Fruit fly (Drosophila melanogaster) whole organism, embryonic: Measurements from ENCODE around the gene TwdlV.

Experiments
- Aef1 ChIP-seq: fragments of 200-800 bp; sonication (Bioruptor generic); IDR thresholded peaks from 3 replicates; pipeline ENCODE4 v1.3.6; 2022; ENCODE audit warnings: missing biosample characterization, missing genetic modification characterization
- CG10147 ChIP-seq: fragments of 200-800 bp; sonication (Bioruptor generic); optimal IDR thresholded peaks from 2 replicates; lab custom pipeline; 2019; ENCODE audit warnings: missing biosample characterization, mild to moderate bottlenecking, missing genetic modification characterization, moderate library complexity
- CG10366 ChIP-seq: fragments of 200-800 bp; sonication (Bioruptor generic); IDR thresholded peaks from 2 replicates; pipeline ENCODE4 v1.3.6; 2022; ENCODE audit warnings: missing biosample characterization, missing genetic modification characterization
- CG10654 ChIP-seq: fragments of 200-800 bp; sonication (Bioruptor generic); optimal IDR thresholded peaks from 2 replicates; lab custom pipeline; 2016; ENCODE audit warnings: missing biosample characterization, missing genetic modification characterization
- CG10959 ChIP-seq: fragments of 200-800 bp; sonication (Bioruptor generic); IDR thresholded peaks from 2 replicates; pipeline ENCODE4 v1.3.6; 2022; ENCODE audit warnings: missing biosample characterization, missing genetic modification characterization
- CG11247 ChIP-seq: fragments of 200-800 bp; sonication (Bioruptor generic); IDR thresholded peaks from 2 replicates; pipeline ENCODE4 v1.3.6; 2022; ENCODE audit warnings: missing biosample characterization, missing genetic modification characterization
- CG11456 ChIP-seq: fragments of 200-800 bp; sonication (Bioruptor generic); IDR thresholded peaks from 3 replicates; pipeline ENCODE4 v1.3.6; 2022; ENCODE audit warnings: missing biosample characterization, missing genetic modification characterization
- CG12104 ChIP-seq: fragments of 200-800 bp; sonication (Bioruptor generic); optimal IDR thresholded peaks from 3 replicates; lab custom pipeline; 2016; ENCODE audit warnings: missing biosample characterization, missing genetic modification characterization
- CG13123 ChIP-seq: fragments of 200-800 bp; sonication (Bioruptor generic); optimal IDR thresholded peaks from 2 replicates; lab custom pipeline; 2016; ENCODE audit warnings: missing biosample characterization, missing genetic modification characterization
- CG13624 ChIP-seq: fragments of 200-800 bp; sonication (Bioruptor generic); optimal IDR thresholded peaks from 2 replicates; lab custom pipeline; 2016; ENCODE audit warnings: missing biosample characterization, missing genetic modification characterization
- CG13894 ChIP-seq: fragments of 200-800 bp; sonication (Bioruptor generic); optimal IDR thresholded peaks from 3 replicates; lab custom pipeline; 2018; ENCODE audit warnings: missing biosample characterization, mild to moderate bottlenecking, missing genetic modification characterization, moderate library complexity
- CG15011 ChIP-seq: fragments of 200-800 bp; sonication (Bioruptor generic); optimal IDR thresholded peaks from 3 replicates; lab custom pipeline; 2018; ENCODE audit warnings: missing biosample characterization, mild to moderate bottlenecking, missing genetic modification characterization
- CG2678 ChIP-seq: fragments of 200-800 bp; sonication (Bioruptor generic); optimal IDR thresholded peaks from 3 replicates; lab custom pipeline; 2019; ENCODE audit warnings: missing biosample characterization, mild to moderate bottlenecking, missing genetic modification characterization, moderate library complexity
- CG32532 ChIP-seq: fragments of 200-800 bp; sonication (Bioruptor generic); IDR thresholded peaks from 2 replicates; pipeline ENCODE4 v1.3.6; 2022; ENCODE audit warnings: missing biosample characterization, missing genetic modification characterization
- CG34376 ChIP-seq: fragments of 200-800 bp; sonication (Bioruptor generic); optimal IDR thresholded peaks from 2 replicates; lab custom pipeline; 2018; ENCODE audit warnings: missing biosample characterization, mild to moderate bottlenecking, missing genetic modification characterization
- CG3838 ChIP-seq: fragments of 200-800 bp; sonication (Bioruptor generic); optimal IDR thresholded peaks from 3 replicates; lab custom pipeline; 2016; ENCODE audit warnings: missing biosample characterization, missing genetic modification characterization
- CG4360 ChIP-seq: fragments of 200-800 bp; sonication (Bioruptor generic); IDR thresholded peaks from 2 replicates; pipeline ENCODE4 v1.3.6; 2022; ENCODE audit warnings: missing biosample characterization, missing genetic modification characterization
- CG4424 ChIP-seq: fragments of 200-800 bp; sonication (Bioruptor generic); optimal IDR thresholded peaks from 3 replicates; lab custom pipeline; 2016; ENCODE audit warnings: missing biosample characterization, missing genetic modification characterization
- CG6254 ChIP-seq: fragments of 200-800 bp; sonication (Bioruptor generic); optimal IDR thresholded peaks from 3 replicates; lab custom pipeline; 2017; ENCODE audit warnings: mild to moderate bottlenecking, missing biosample characterization, missing genetic modification reagents, missing genetic modification characterization
- CG7745 ChIP-seq: fragments of 200-800 bp; sonication (Bioruptor generic); optimal IDR thresholded peaks from 2 replicates; lab custom pipeline; 2018; ENCODE audit warnings: missing biosample characterization, mild to moderate bottlenecking, missing genetic modification characterization, moderate library complexity
- CG8944 ChIP-seq: fragments of 200-800 bp; sonication (Bioruptor generic); optimal IDR thresholded peaks from 3 replicates; lab custom pipeline; 2016; ENCODE audit warnings: missing biosample characterization, missing genetic modification characterization
- CoRest ChIP-seq: fragments of 200-800 bp; sonication (Bioruptor generic); optimal IDR thresholded peaks from 3 replicates; lab custom pipeline; 2018; ENCODE audit warnings: missing biosample characterization, mild to moderate bottlenecking, missing genetic modification characterization, moderate library complexity
- Doc2 ChIP-seq: fragments of 200-800 bp; sonication (Bioruptor generic); IDR thresholded peaks from 2 replicates; pipeline ENCODE4 v1.3.6; 2022; ENCODE audit warnings: missing biosample characterization, missing genetic modification characterization
- Dref ChIP-seq: fragments of 200-800 bp; sonication (Bioruptor generic); IDR thresholded peaks from 2 replicates; pipeline ENCODE4 v1.3.6; 2022; ENCODE audit warnings: missing biosample characterization, missing genetic modification characterization
- Drgx ChIP-seq: fragments of 200-800 bp; sonication (Bioruptor generic); IDR thresholded peaks from 2 replicates; pipeline ENCODE4 v1.3.6; 2022; ENCODE audit warnings: missing biosample characterization, missing genetic modification characterization
- Hr39 ChIP-seq: fragments of >200 bp; optimal IDR thresholded peaks from 2 replicates; lab custom pipeline; 2017
- Lim3 ChIP-seq: fragments of 200-800 bp; sonication (Bioruptor generic); IDR thresholded peaks from 2 replicates; pipeline ENCODE4 v1.3.6; 2022; ENCODE audit warnings: missing biosample characterization, missing genetic modification characterization
- Lpt ChIP-seq: fragments of >200 bp; optimal IDR thresholded peaks from 2 replicates; lab custom pipeline; 2018; ENCODE audit warnings: missing biosample characterization, missing genetic modification characterization
- NC2β ChIP-seq: fragments of 200-800 bp; sonication (Bioruptor generic); optimal IDR thresholded peaks from 2 replicates; lab custom pipeline; 2016; ENCODE audit warnings: missing biosample characterization, missing genetic modification characterization
- Nf-YA ChIP-seq: fragments of 200-800 bp; sonication (Bioruptor generic); IDR thresholded peaks from 2 replicates; pipeline ENCODE4 v1.3.6; 2022; ENCODE audit warnings: missing biosample characterization, missing genetic modification characterization
- Poxn ChIP-seq: fragments of 200-800 bp; sonication (Bioruptor generic); IDR thresholded peaks from 2 replicates; pipeline ENCODE4 v1.3.6; 2022; ENCODE audit warnings: missing biosample characterization, missing genetic modification characterization
- Side ChIP-seq: fragments of 200-800 bp; sonication (Bioruptor generic); optimal IDR thresholded peaks from 2 replicates; lab custom pipeline; 2016; ENCODE audit warnings: missing biosample characterization, missing genetic modification characterization
- Sry-δ ChIP-seq: fragments of 200-800 bp; sonication (Bioruptor generic); optimal IDR thresholded peaks from 2 replicates; lab custom pipeline; 2016; ENCODE audit warnings: missing biosample characterization, missing genetic modification characterization
- Ssrp ChIP-seq: fragments of 200-800 bp; sonication (Bioruptor generic); optimal IDR thresholded peaks from 2 replicates; lab custom pipeline; 2018; ENCODE audit warnings: missing biosample characterization, mild to moderate bottlenecking, missing genetic modification characterization, moderate library complexity
- Vsx1 ChIP-seq: fragments of 200-800 bp; sonication (Bioruptor generic); optimal IDR thresholded peaks from 2 replicates; lab custom pipeline; 2017; ENCODE audit warnings: missing biosample characterization, mild to moderate bottlenecking, missing genetic modification characterization, missing genetic modification reagents
- abd-A ChIP-seq: fragments of 200-800 bp; sonication (Bioruptor generic); optimal IDR thresholded peaks from 3 replicates; lab custom pipeline; 2019; ENCODE audit warnings: missing biosample characterization, mild to moderate bottlenecking, missing genetic modification characterization, moderate library complexity
- br ChIP-seq: fragments of >200 bp; optimal IDR thresholded peaks from 2 replicates; lab custom pipeline; 2017
- btn ChIP-seq: fragments of 200-800 bp; sonication (Bioruptor generic); optimal IDR thresholded peaks from 2 replicates; lab custom pipeline; 2016; ENCODE audit warnings: missing biosample characterization, missing genetic modification characterization
- cas ChIP-seq: fragments of 200-800 bp; sonication (Bioruptor generic); IDR thresholded peaks from 2 replicates; pipeline ENCODE4 v1.3.6; 2022; ENCODE audit warnings: missing biosample characterization, missing genetic modification characterization
- da ChIP-seq: fragments of 200-800 bp; sonication (Bioruptor generic); optimal IDR thresholded peaks from 2 replicates; lab custom pipeline; 2016; ENCODE audit warnings: missing biosample characterization, missing genetic modification characterization
- her ChIP-seq: fragments of 200-800 bp; sonication (Bioruptor generic); optimal IDR thresholded peaks from 2 replicates; lab custom pipeline; 2016; ENCODE audit warnings: missing biosample characterization, missing genetic modification characterization
- hkb ChIP-seq, 2 experiments: fragments of 200-800 bp in 1 of 2; fragments of >200 bp in 1 of 2; sonication (Bioruptor generic) in 1 of 2; IDR thresholded peaks in 1 of 2; optimal IDR thresholded peaks in 1 of 2; 2 replicates each; pipeline versions ENCODE4 v1.3.6 to Lab custom; 2017 to 2022; ENCODE audit warnings: missing biosample characterization in 1 of 2, missing genetic modification characterization in 1 of 2
- luna ChIP-seq: fragments of 200-800 bp; sonication (Bioruptor generic); optimal IDR thresholded peaks from 2 replicates; lab custom pipeline; 2016; ENCODE audit warnings: missing biosample characterization, missing genetic modification characterization
- nau ChIP-seq: fragments of 200-800 bp; sonication (Bioruptor generic); optimal IDR thresholded peaks from 3 replicates; lab custom pipeline; 2017; ENCODE audit warnings: missing biosample characterization, mild to moderate bottlenecking, missing genetic modification characterization, missing genetic modification reagents
- psq ChIP-seq: fragments of 200-800 bp; sonication (Bioruptor generic); optimal IDR thresholded peaks from 2 replicates; lab custom pipeline; 2017; ENCODE audit warnings: missing biosample characterization, missing genetic modification characterization
- repo ChIP-seq: fragments of 200-800 bp; sonication (Bioruptor generic); optimal IDR thresholded peaks from 2 replicates; lab custom pipeline; 2016; ENCODE audit warnings: missing biosample characterization, missing genetic modification characterization
- schlank ChIP-seq: fragments of 200-800 bp; sonication (Bioruptor generic); optimal IDR thresholded peaks from 2 replicates; lab custom pipeline; 2018; ENCODE audit warnings: missing biosample characterization, mild to moderate bottlenecking, missing genetic modification characterization
- scrt ChIP-seq: fragments of 200-800 bp; sonication (Bioruptor generic); optimal IDR thresholded peaks from 2 replicates; lab custom pipeline; 2018; ENCODE audit warnings: missing biosample characterization, mild to moderate bottlenecking, missing genetic modification characterization, moderate library complexity
- seq ChIP-seq: fragments of 200-800 bp; sonication (Bioruptor generic); IDR thresholded peaks from 2 replicates; pipeline ENCODE4 v1.3.6; 2022; ENCODE audit warnings: missing biosample characterization, missing genetic modification characterization
- so ChIP-seq: fragments of 200-800 bp; sonication (Bioruptor generic); IDR thresholded peaks from 3 replicates; pipeline ENCODE4 v1.3.6; 2022; ENCODE audit warnings: missing biosample characterization, missing genetic modification characterization
- trh ChIP-seq: fragments of 200-800 bp; sonication (Bioruptor generic); optimal IDR thresholded peaks from 2 replicates; lab custom pipeline; 2016; ENCODE audit warnings: missing biosample characterization, missing genetic modification characterization

Gene TwdlV

DNA sequence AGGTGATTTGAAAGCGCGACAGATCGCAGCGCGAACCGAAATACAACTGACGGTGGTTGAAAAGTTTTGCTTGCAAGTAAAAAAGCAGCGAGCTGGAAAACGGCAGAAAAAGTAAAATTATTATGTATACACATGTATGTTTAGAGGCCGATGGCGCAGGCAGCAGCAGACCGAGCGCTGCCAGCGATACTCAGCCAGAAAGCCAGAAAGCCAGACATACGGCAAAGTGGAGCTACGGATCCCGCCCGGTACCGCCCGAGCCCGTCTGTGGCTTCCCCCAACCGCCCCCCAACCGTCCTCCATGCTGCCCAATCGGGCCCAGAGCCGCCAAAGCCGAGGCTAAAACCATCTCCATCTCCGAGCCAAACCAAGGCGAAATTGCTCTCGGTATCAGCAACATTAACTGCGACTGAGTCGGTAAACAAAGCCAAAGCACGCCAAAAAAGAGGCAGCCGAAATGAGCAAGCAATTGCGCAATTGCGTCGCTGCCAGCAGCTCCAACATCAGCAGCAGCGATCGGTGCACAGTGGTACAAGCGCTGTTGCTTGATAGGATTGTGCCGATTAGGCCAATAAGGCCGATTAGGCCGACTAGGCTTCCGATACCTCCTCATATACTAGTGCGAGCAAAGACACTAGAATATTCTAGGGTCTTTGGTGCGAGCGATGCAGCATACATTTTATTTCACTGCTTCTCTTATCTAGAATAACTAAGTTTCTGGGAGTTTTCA lies 39.1 kb upstream of the TwdlV start, which contains the start of gene CG14636 (continued):
- TF ChIP-seq abd-A (tag; lab: Kevin White, UChicago) (no peak), da (GFP tag; lab: Kevin White, UChicago) (no peak), Doc2 (GFP tag; lab: Robert Waterston, UW) (no peak), NC2β (GFP tag; lab: Kevin White, UChicago) (peak; percentile 62), CG12104 (GFP tag; lab: Kevin White, UChicago) (peak; percentile 22), CG11456 (peak; percentile 72; the same call in 2 of the 3 replicates), CG13624 (GFP tag; lab: Kevin White, UChicago) (peak; percentile 78), CG2678 (tag; lab: Kevin White, UChicago) (peak; percentile 78), CG4424 (GFP tag; lab: Kevin White, UChicago) (peak; percentile 47), Drgx (GFP tag; lab: Robert Waterston, UW) (peak; percentile 83), Nf-YA (peak; percentile 59; the same call in 1 of the 2 replicates), so (GFP tag; lab: Robert Waterston, UW) (peak; percentile 81; the same call in 2 of the 3 replicates), Lpt (no peak), CG10147 (GFP tag; lab: Kevin White, UChicago) (peak; percentile 45), CG3838 (GFP tag; lab: Kevin White, UChicago) (no peak), CG32532 (peak; percentile 82), CG10959 (no peak), Side (GFP tag; lab: Kevin White, UChicago) (peak; percentile 63), repo (GFP tag; lab: Kevin White, UChicago) (peak; percentile 58), seq (GFP tag; lab: Robert Waterston, UW) (peak; percentile 78; the same call in 1 of the 2 replicates), Poxn (GFP tag; lab: Robert Waterston, UW) (0 out of 2 replicates have a peak, but pooled peaks have one; percentile 16), Lim3 (GFP tag; lab: Robert Waterston, UW) (no peak), CG10654 (GFP tag; lab: Kevin White, UChicago) (peak; percentile 50), CG10366 (GFP tag; lab: Robert Waterston, UW) (peak; percentile 60), hkb (optimal IDR thresholded peaks at IDR 0.05; lab: Kevin White, UChicago) (no peak), hkb (GFP tag; IDR thresholded peaks at IDR 0.05; lab: Robert Waterston, UW) (peak; percentile 83), schlank (peak; percentile 46), Dref (0 out of 2 replicates have a peak, but pooled peaks have one; percentile 8), her (GFP tag; lab: Kevin White, UChicago) (peak; percentile 80), br (no peak), trh (GFP tag; lab: Kevin White, UChicago) (no peak), CG13123 (GFP tag; lab: Kevin White, UChicago) (no peak), psq (no peak), CG6254 (GFP tag; lab: Kevin White, UChicago) (no peak), CoRest (tag; lab: Kevin White, UChicago) (peak; percentile 70), cas (GFP tag; lab: Robert Waterston, UW) (0 out of 2 replicates have a peak, but pooled peaks have one; percentile 39), CG11247 (GFP tag; lab: Robert Waterston, UW) (peak; percentile 61), Aef1 (peak; percentile 53; the same call in 2 of the 3 replicates), Sry-δ (GFP tag; lab: Kevin White, UChicago) (peak; percentile 24), CG7745 (tag; lab: Kevin White, UChicago) (no peak), CG34376 (GFP tag; lab: Kevin White, UChicago) (peak; percentile 61), CG8944 (GFP tag; lab: Kevin White, UChicago) (peak; percentile 63), CG13894 (no peak), Ssrp (peak; percentile 22), CG4360 (GFP tag; lab: Robert Waterston, UW) (no peak), scrt (GFP tag; lab: Kevin White, UChicago) (peak; percentile 3), Hr39 (lab: Kevin White, UChicago) (no peak), nau (GFP tag; lab: Kevin White, UChicago) (peak; percentile 74), CG15011 (GFP tag; lab: Kevin White, UChicago) (peak; percentile 53), luna (GFP tag; lab: Kevin White, UChicago) (no peak), Vsx1 (GFP tag; lab: Kevin White, UChicago) (no peak), btn (GFP tag; lab: Kevin White, UChicago) (peak; percentile 36)
